Fruit fly (Drosophila melanogaster) whole organism, embryonic: ENCODE measurements around the gene Mvb12.

Experiments
- BEAF-32 ChIP-seq: fragments of 200-800 bp; sonication (Bioruptor generic); optimal IDR thresholded peaks from 3 replicates; lab custom pipeline; 2017; ENCODE audit warnings: missing biosample characterization, missing genetic modification characterization, mild to moderate bottlenecking, moderate library complexity, missing genetic modification reagents
- Bgb ChIP-seq: fragments of 200-800 bp; sonication (Bioruptor generic); IDR thresholded peaks from 2 replicates; pipeline ENCODE4 v1.3.6; 2022; ENCODE audit warnings: missing biosample characterization, missing genetic modification characterization; ENCODE audit not compliant: partially characterized antibody
- CG10654 ChIP-seq: fragments of 200-800 bp; sonication (Bioruptor generic); optimal IDR thresholded peaks from 2 replicates; lab custom pipeline; 2016; ENCODE audit warnings: missing biosample characterization, missing genetic modification characterization
- CG11247 ChIP-seq: fragments of 200-800 bp; sonication (Bioruptor generic); IDR thresholded peaks from 2 replicates; pipeline ENCODE4 v1.3.6; 2022; ENCODE audit warnings: missing biosample characterization, missing genetic modification characterization
- CG12659 ChIP-seq: fragments of 200-800 bp; sonication (Bioruptor generic); optimal IDR thresholded peaks from 3 replicates; lab custom pipeline; 2017; ENCODE audit warnings: mild to moderate bottlenecking, missing biosample characterization, missing genetic modification reagents, missing genetic modification characterization
- CG1529 ChIP-seq: fragments of 200-800 bp; sonication (Bioruptor generic); optimal IDR thresholded peaks from 3 replicates; lab custom pipeline; 2018; ENCODE audit warnings: missing biosample characterization, missing genetic modification characterization
- CG15514 ChIP-seq: fragments of 200-800 bp; sonication (Bioruptor generic); optimal IDR thresholded peaks from 3 replicates; lab custom pipeline; 2017; ENCODE audit warnings: missing biosample characterization, missing genetic modification characterization, mild to moderate bottlenecking, moderate library complexity, missing genetic modification reagents
- CG16779 ChIP-seq: fragments of 200-800 bp; sonication (Bioruptor generic); IDR thresholded peaks from 2 replicates; pipeline ENCODE4 v1.3.6; 2022; ENCODE audit warnings: missing biosample characterization, missing genetic modification characterization
- CG16815 ChIP-seq: fragments of 200-800 bp; sonication (Bioruptor generic); optimal IDR thresholded peaks from 3 replicates; lab custom pipeline; 2017; ENCODE audit warnings: missing biosample characterization, mild to moderate bottlenecking, missing genetic modification characterization
- CG16863 ChIP-seq: fragments of 200-800 bp; sonication (Bioruptor generic); optimal IDR thresholded peaks from 3 replicates; lab custom pipeline; 2016; ENCODE audit warnings: missing biosample characterization, missing genetic modification characterization
- CG2116 ChIP-seq: fragments of 200-800 bp; sonication (Bioruptor generic); optimal IDR thresholded peaks from 3 replicates; lab custom pipeline; 2018; ENCODE audit warnings: missing biosample characterization, mild to moderate bottlenecking, missing genetic modification characterization
- CG2875 ChIP-seq: fragments of 200-800 bp; sonication (Bioruptor generic); optimal IDR thresholded peaks from 2 replicates; lab custom pipeline; 2017; ENCODE audit warnings: missing biosample characterization, mild to moderate bottlenecking, missing genetic modification characterization, missing genetic modification reagents
- CG30020 ChIP-seq: fragments of 200-800 bp; optimal IDR thresholded peaks from 2 replicates; lab custom pipeline; 2019; ENCODE audit warnings: missing biosample characterization, mild to moderate bottlenecking, missing genetic modification characterization, moderate library complexity
- CG31388 ChIP-seq: fragments of 200-800 bp; sonication (Bioruptor generic); optimal IDR thresholded peaks from 2 replicates; lab custom pipeline; 2016; ENCODE audit warnings: missing biosample characterization, missing genetic modification characterization
- CG33557 ChIP-seq: fragments of 200-800 bp; sonication (Bioruptor generic); optimal IDR thresholded peaks from 2 replicates; lab custom pipeline; 2019; ENCODE audit warnings: missing biosample characterization, mild to moderate bottlenecking, missing genetic modification characterization, moderate library complexity
- CG34224 ChIP-seq: fragments of 200-800 bp; sonication (Bioruptor generic); IDR thresholded peaks from 3 replicates; pipeline ENCODE4 v1.3.6; 2022; ENCODE audit warnings: missing biosample characterization, missing genetic modification characterization; ENCODE audit not compliant: partially characterized antibody
- CG6791 ChIP-seq: fragments of 200-800 bp; sonication (Bioruptor generic); IDR thresholded peaks from 3 replicates; pipeline ENCODE4 v1.3.6; 2022; ENCODE audit warnings: missing biosample characterization, missing genetic modification characterization; ENCODE audit not compliant: partially characterized antibody
- CG9876 ChIP-seq: fragments of 200-800 bp; sonication (Bioruptor generic); optimal IDR thresholded peaks from 2 replicates; lab custom pipeline; 2016; ENCODE audit warnings: missing biosample characterization, missing genetic modification characterization
- CG9932 ChIP-seq: fragments of 200-800 bp; sonication (Bioruptor generic); IDR thresholded peaks from 2 replicates; pipeline ENCODE4 v1.3.6; 2022; ENCODE audit warnings: missing biosample characterization, missing genetic modification characterization
- CoRest ChIP-seq: fragments of 200-800 bp; sonication (Bioruptor generic); optimal IDR thresholded peaks from 3 replicates; lab custom pipeline; 2018; ENCODE audit warnings: missing biosample characterization, mild to moderate bottlenecking, missing genetic modification characterization, moderate library complexity
- Dll ChIP-seq: fragments of 200-800 bp; sonication (Bioruptor generic); IDR thresholded peaks from 4 replicates; pipeline ENCODE4 v1.3.6; 2022; ENCODE audit warnings: missing biosample characterization, missing genetic modification characterization; ENCODE audit not compliant: partially characterized antibody
- E2f2 ChIP-seq: fragments of 200-800 bp; sonication (Bioruptor generic); IDR thresholded peaks from 2 replicates; pipeline ENCODE4 v1.3.6; 2022; ENCODE audit warnings: missing biosample characterization, missing genetic modification characterization
- Ets97D ChIP-seq: fragments of 200-800 bp; sonication (Bioruptor generic); optimal IDR thresholded peaks from 3 replicates; lab custom pipeline; 2016; ENCODE audit warnings: missing biosample characterization, missing genetic modification characterization
- HLH54F ChIP-seq: fragments of 200-800 bp; sonication (Bioruptor generic); optimal IDR thresholded peaks from 3 replicates; lab custom pipeline; 2016; ENCODE audit warnings: missing biosample characterization, missing genetic modification characterization
- Hr39 ChIP-seq: fragments of >200 bp; optimal IDR thresholded peaks from 2 replicates; lab custom pipeline; 2017
- Med ChIP-seq: fragments of 200-800 bp; sonication (Bioruptor generic); peaks from one replicate; lab custom pipeline; 2016; ENCODE audit warnings: missing biosample characterization, missing genetic modification characterization, mild to moderate bottlenecking, inconsistent platforms, moderate library complexity
- Myb ChIP-seq: fragments of 200-800 bp; sonication (Bioruptor generic); optimal IDR thresholded peaks from 2 replicates; lab custom pipeline; 2016; ENCODE audit warnings: missing biosample characterization, missing genetic modification characterization
- Opbp ChIP-seq: fragments of 200-800 bp; sonication (Bioruptor generic); IDR thresholded peaks from 3 replicates; pipeline ENCODE4 v1.3.6; 2022; ENCODE audit warnings: missing biosample characterization, missing genetic modification characterization; ENCODE audit not compliant: partially characterized antibody
- Pdp1 ChIP-seq, 2 experiments: fragments of 200-800 bp; sonication (Bioruptor generic); optimal IDR thresholded peaks; 3 replicates each; lab custom pipeline; 2016; ENCODE audit warnings: missing biosample characterization in 2 of 2, missing genetic modification characterization in 2 of 2, mild to moderate bottlenecking in 1 of 2, moderate library complexity in 1 of 2
- Sry-δ ChIP-seq: fragments of 200-800 bp; sonication (Bioruptor generic); optimal IDR thresholded peaks from 2 replicates; lab custom pipeline; 2016; ENCODE audit warnings: missing biosample characterization, missing genetic modification characterization
- amos ChIP-seq: fragments of 200-800 bp; sonication (Bioruptor generic); IDR thresholded peaks from 2 replicates; pipeline ENCODE4 v1.3.6; 2022; ENCODE audit warnings: missing biosample characterization, missing genetic modification characterization; ENCODE audit not compliant: partially characterized antibody
- ato ChIP-seq: fragments of 200-800 bp; sonication (Bioruptor generic); IDR thresholded peaks from 2 replicates; pipeline ENCODE4 v1.3.6; 2022; ENCODE audit warnings: missing biosample characterization, missing genetic modification characterization; ENCODE audit not compliant: partially characterized antibody
- bbx ChIP-seq: fragments of 200-800 bp; sonication (Bioruptor generic); IDR thresholded peaks from 2 replicates; pipeline ENCODE4 v1.3.6; 2022; ENCODE audit warnings: missing biosample characterization, missing genetic modification characterization; ENCODE audit not compliant: partially characterized antibody
- corto ChIP-seq: fragments of 200-800 bp; sonication (Bioruptor generic); optimal IDR thresholded peaks from 2 replicates; lab custom pipeline; 2016; ENCODE audit warnings: missing biosample characterization, mild to moderate bottlenecking, missing genetic modification characterization, moderate library complexity
- ftz-f1 ChIP-seq: fragments of 200-800 bp; sonication (Bioruptor generic); optimal IDR thresholded peaks from 2 replicates; lab custom pipeline; 2016; ENCODE audit warnings: missing biosample characterization, missing genetic modification characterization
- gcm ChIP-seq: fragments of 200-800 bp; sonication (Bioruptor generic); optimal IDR thresholded peaks from 2 replicates; lab custom pipeline; 2019; ENCODE audit warnings: missing biosample characterization, mild to moderate bottlenecking, missing genetic modification characterization, moderate library complexity
- grau ChIP-seq: fragments of 200-800 bp; optimal IDR thresholded peaks from 3 replicates; lab custom pipeline; 2019; ENCODE audit warnings: missing biosample characterization, mild to moderate bottlenecking, missing genetic modification characterization, moderate library complexity
- hb ChIP-seq: fragments of 200-800 bp; sonication (Bioruptor generic); IDR thresholded peaks from 3 replicates; pipeline ENCODE4 v1.3.6; 2022; ENCODE audit warnings: missing biosample characterization, missing genetic modification characterization; ENCODE audit not compliant: partially characterized antibody
- hbn ChIP-seq: fragments of 200-800 bp; sonication (Bioruptor generic); IDR thresholded peaks from 2 replicates; pipeline ENCODE4 v1.3.6; 2022; ENCODE audit warnings: missing biosample characterization, missing genetic modification characterization; ENCODE audit not compliant: partially characterized antibody
- mam ChIP-seq: fragments of 200-800 bp; sonication (Bioruptor generic); optimal IDR thresholded peaks from 3 replicates; lab custom pipeline; 2016; ENCODE audit warnings: missing biosample characterization, missing genetic modification characterization
- nerfin-1 ChIP-seq: fragments of 200-800 bp; sonication (Bioruptor generic); optimal IDR thresholded peaks from 3 replicates; lab custom pipeline; 2019; ENCODE audit warnings: missing biosample characterization, mild to moderate bottlenecking, missing genetic modification characterization, moderate library complexity
- nerfin-2 ChIP-seq: fragments of 200-800 bp; sonication (Bioruptor generic); IDR thresholded peaks from 2 replicates; pipeline ENCODE4 v1.3.6; 2022; ENCODE audit warnings: missing biosample characterization, missing genetic modification characterization; ENCODE audit not compliant: partially characterized antibody
- pfk ChIP-seq: fragments of 200-800 bp; sonication (Bioruptor generic); optimal IDR thresholded peaks from 2 replicates; lab custom pipeline; 2018; ENCODE audit warnings: missing biosample characterization, mild to moderate bottlenecking, missing genetic modification characterization, moderate library complexity
- pzg ChIP-seq: fragments of 200-800 bp; sonication (Bioruptor generic); optimal IDR thresholded peaks from 3 replicates; lab custom pipeline; 2018; ENCODE audit warnings: missing biosample characterization, mild to moderate bottlenecking, missing genetic modification characterization, moderate library complexity
- trh ChIP-seq: fragments of 200-800 bp; sonication (Bioruptor generic); optimal IDR thresholded peaks from 2 replicates; lab custom pipeline; 2016; ENCODE audit warnings: missing biosample characterization, missing genetic modification characterization
- ttk ChIP-seq: fragments of 200-800 bp; sonication (Bioruptor generic); IDR thresholded peaks from 2 replicates; pipeline ENCODE4 v2.1.2; 2022; ENCODE audit warnings: missing biosample characterization, missing genetic modification characterization
- unpg ChIP-seq: fragments of 200-800 bp; sonication (Bioruptor generic); optimal IDR thresholded peaks from 3 replicates; lab custom pipeline; 2018; ENCODE audit warnings: missing biosample characterization, mild to moderate bottlenecking, missing genetic modification characterization, moderate library complexity
- vnd ChIP-seq: fragments of 200-800 bp; sonication (Bioruptor generic); IDR thresholded peaks from 3 replicates; pipeline ENCODE4 v1.3.6; 2022; ENCODE audit warnings: missing biosample characterization, missing genetic modification characterization; ENCODE audit not compliant: partially characterized antibody
- zen2 ChIP-seq: fragments of 200-800 bp; sonication (Bioruptor generic); IDR thresholded peaks from 3 replicates; pipeline ENCODE4 v1.3.6; 2022; ENCODE audit warnings: missing biosample characterization, missing genetic modification characterization; ENCODE audit not compliant: partially characterized antibody

Gene Mvb12

dm6 chrX:18138297-18138696 lies 37.2 kb upstream of the Mvb12 start, which contains the start of gene CG43229 (continued):
- TF ChIP-seq Hr39 (lab: Kevin White, UChicago) (no peak), CG10654 (GFP tag; lab: Kevin White, UChicago) (no peak), Ets97D (GFP tag; lab: Kevin White, UChicago) (peak; percentile 84), BEAF-32 (GFP tag; lab: Kevin White, UChicago) (peak; percentile 79), CG1529 (GFP tag; lab: Kevin White, UChicago) (no peak), CG2116 (GFP tag; lab: Kevin White, UChicago) (peak; percentile 98), pzg (GFP tag; lab: Kevin White, UChicago) (peak; percentile 58), CG30020 (tag; lab: Kevin White, UChicago) (peak; percentile 39), grau (tag; lab: Kevin White, UChicago) (peak; percentile 3), zen2 (peak; percentile 73), ftz-f1 (GFP tag; lab: Kevin White, UChicago) (no peak), vnd (GFP tag; lab: Robert Waterston, UW) (peak; percentile 63), pfk (peak; percentile 81), mam (GFP tag; lab: Kevin White, UChicago) (no peak), trh (no peak), nerfin-2 (GFP tag; lab: Robert Waterston, UW) (peak; percentile 71), CG16815 (no peak), CG16863 (GFP tag; lab: Kevin White, UChicago) (peak; percentile 96), CG34224 (peak; percentile 78), CG33557 (GFP tag; lab: Kevin White, UChicago) (no peak), hb (peak; percentile 71; the same call in 2 of the 3 replicates), CG2875 (GFP tag; lab: Kevin White, UChicago) (no peak), ato (GFP tag; lab: Robert Waterston, UW) (peak; percentile 79), CG15514 (peak; percentile 0), Myb (GFP tag; lab: Kevin White, UChicago) (peak; percentile 14), hbn (GFP tag; lab: Robert Waterston, UW) (peak; percentile 61), CG12659 (GFP tag; lab: Kevin White, UChicago) (peak; percentile 2), CG9932 (GFP tag; lab: Robert Waterston, UW) (peak; percentile 26; the same call in 1 of the 2 replicates), amos (GFP tag; lab: Robert Waterston, UW) (peak; percentile 87), CG9876 (GFP tag; lab: Kevin White, UChicago) (no peak), unpg (GFP tag; lab: Kevin White, UChicago) (no peak), HLH54F (no peak), CG6791 (GFP tag; lab: Robert Waterston, UW) (peak; percentile 90), CG31388 (GFP tag; lab: Kevin White, UChicago) (no peak), Pdp1 (GFP tag; optimal IDR thresholded peaks at IDR 0.05; lab: Kevin White, UChicago) (peak in 1 of 2 experiments; percentile 0), Bgb (peak; percentile 80), Opbp (peak; percentile 82), ttk (no peak), nerfin-1 (tag; lab: Kevin White, UChicago) (no peak), Dll (GFP tag; lab: Robert Waterston, UW) (peak; percentile 71), corto (GFP tag; lab: Kevin White, UChicago) (no peak), CoRest (tag; lab: Kevin White, UChicago) (peak; percentile 24), CG11247 (GFP tag; lab: Robert Waterston, UW) (no peak), E2f2 (GFP tag; lab: Robert Waterston, UW) (peak; percentile 90), Med (GFP tag; lab: Kevin White, UChicago) (peak; percentile 82), bbx (GFP tag; lab: Robert Waterston, UW) (peak; percentile 85), gcm (GFP tag; lab: Kevin White, UChicago) (peak; percentile 29), CG16779 (GFP tag; lab: Robert Waterston, UW) (no peak), Sry-δ (GFP tag; lab: Kevin White, UChicago) (peak; percentile 40)
